Worm (Caenorhabditis elegans) whole organism, L4 larva: ENCODE results near the gene dcr-1.

Experiments
- F10B5.3 ChIP-seq: sonication (generic microtip); optimal IDR thresholded peaks from 2 replicates; lab custom pipeline; 2016; ENCODE audit warnings: mild to moderate bottlenecking, missing genetic modification characterization, missing compliant biosample characterization
- aha-1 ChIP-seq: fragments of 150-350 bp; peaks from one replicate; lab custom pipeline; 2014; ENCODE audit warnings: missing biosample characterization, missing genetic modification characterization
- ama-1 ChIP-seq: fragments of 150-350 bp; optimal IDR thresholded peaks from 2 replicates; lab custom pipeline; 2014; ENCODE audit warnings: inconsistent platforms, mixed read lengths
- ceh-82 ChIP-seq: sonication (generic microtip); optimal IDR thresholded peaks from 2 replicates; lab custom pipeline; 2017; ENCODE audit warnings: missing biosample characterization, missing genetic modification characterization
- nhr-11 ChIP-seq: fragments of 150-350 bp; optimal IDR thresholded peaks from 2 replicates; lab custom pipeline; 2014; ENCODE audit warnings: missing biosample characterization, missing genetic modification characterization
- nhr-111 ChIP-seq: fragments of 200-800 bp; sonication (Bioruptor generic); optimal IDR thresholded peaks from 2 replicates; lab custom pipeline; 2018; ENCODE audit warnings: mild to moderate bottlenecking, missing genetic modification characterization, missing compliant biosample characterization
- nhr-25 ChIP-seq: sonication (generic microtip); optimal IDR thresholded peaks from 2 replicates; lab custom pipeline; 2017; ENCODE audit warnings: missing genetic modification characterization, mild to moderate bottlenecking, missing compliant biosample characterization, antibody characterized with exemption, moderate library complexity, borderline replicate concordance; ENCODE audit not compliant: insufficient read depth
- nhr-6 ChIP-seq: fragments of 150-350 bp; optimal IDR thresholded peaks from 2 replicates; lab custom pipeline; 2014; ENCODE audit warnings: missing biosample characterization, missing genetic modification characterization
- saeg-2 ChIP-seq: fragments of 200-800 bp; sonication (Bioruptor generic); IDR thresholded peaks from 2 replicates; pipeline ENCODE4 v1.3.6; 2022; ENCODE audit warnings: missing genetic modification reagents, missing genetic modification characterization, missing compliant biosample characterization
- unc-62 ChIP-seq, 3 experiments: fragments of 150-350 bp in 1 of 3; sonication (generic microtip); optimal IDR thresholded peaks in 2 of 3; peaks in 1 of 3; 1 replicate in 1 of 3; 2 replicates in 2 of 3; lab custom pipeline; 2014 to 2017; ENCODE audit warnings: missing biosample characterization in 3 of 3, missing genetic modification characterization in 3 of 3, missing genetic modification reagents in 3 of 3, missing genotype in 1 of 3

- TF ChIP-seq nhr-25 (tag; lab: Kevin White, UChicago) (no peak), ama-1 (lab: Kevin White, UChicago) (no peak), unc-62 (GFP tag; optimal IDR thresholded peaks at IDR 0.05 in 1 of 2; lab: Kevin White, UChicago) (no peak), unc-62 (tag; optimal IDR thresholded peaks at IDR 0.05; lab: Kevin White, UChicago) (no peak), nhr-111 (no peak), nhr-6 (tag; lab: Kevin White, UChicago) (no peak), F10B5.3 (tag; lab: Kevin White, UChicago) (no peak), nhr-11 (no peak), aha-1 (tag; lab: Kevin White, UChicago) (peak; percentile 45), ceh-82 (tag; lab: Kevin White, UChicago) (no peak), saeg-2 (GFP tag; lab: Robert Waterston, UW) (no peak)
These were observed 35.4 kb downstream of the dcr-1 start, which contains the start of gene spcs-3 for ce11 chrIII:8044717-8045116.
